Worm (Caenorhabditis elegans): ENCODE measurements around the gene ssq-2.

The ssq-2 gene

ce11 chrIV:5038744-5039143, 42.8 kb downstream of the ssq-2 start:
- TF ChIP-seq nhr-23 (tag; optimal IDR thresholded peaks at IDR 0.05) (no peak), crh-2 (tag; optimal IDR thresholded peaks at IDR 0.05) (no peak), sma-3 (GFP tag; optimal IDR thresholded peaks at IDR 0.05) (no peak), nhr-21 (tag; optimal IDR thresholded peaks at IDR 0.05) (no peak), egl-27 (tag; optimal IDR thresholded peaks at IDR 0.05) (peak; percentile 17), fos-1 (tag; optimal IDR thresholded peaks at IDR 0.05) (no peak), blmp-1 (tag; optimal IDR thresholded peaks at IDR 0.05; ENCODE audit: insufficient read depth) (no peak), lin-39 (tag; optimal IDR thresholded peaks at IDR 0.05) (no peak), ceh-16 (tag; optimal IDR thresholded peaks at IDR 0.05) (no peak), alr-1 (tag; optimal IDR thresholded peaks at IDR 0.05) (no peak), lin-13 (GFP tag; optimal IDR thresholded peaks at IDR 0.05) (no peak), R02D3.7 (tag; optimal IDR thresholded peaks at IDR 0.05) (no peak), unc-55 (GFP tag; optimal IDR thresholded peaks at IDR 0.05) (peak; percentile 36), gmeb-1 (tag; optimal IDR thresholded peaks at IDR 0.05) (peak; percentile 2), elt-3 (tag; optimal IDR thresholded peaks at IDR 0.05) (no peak), aly-2 (tag; optimal IDR thresholded peaks at IDR 0.05) (no peak), zag-1 (tag; optimal IDR thresholded peaks at IDR 0.05) (no peak), mdl-1 (tag; optimal IDR thresholded peaks at IDR 0.05) (no peak), dmd-4 (tag; optimal IDR thresholded peaks at IDR 0.05) (no peak), nhr-6 (tag; optimal IDR thresholded peaks at IDR 0.05) (no peak), mbf-1 (tag; optimal IDR thresholded peaks at IDR 0.05) (no peak)

- TF ChIP-seq lin-11 (tag; optimal IDR thresholded peaks at IDR 0.05) (no peak), nhr-25 (tag; optimal IDR thresholded peaks at IDR 0.05) (no peak), ama-1 (optimal IDR thresholded peaks at IDR 0.05) (no peak), nhr-237 (tag; optimal IDR thresholded peaks at IDR 0.05) (no peak), unc-62 (GFP tag; optimal IDR thresholded peaks at IDR 0.05) (no peak), skn-1 (tag; optimal IDR thresholded peaks at IDR 0.05) (no peak), ztf-1 (GFP tag; conservative IDR thresholded peaks at IDR 0.05) (no peak), alr-1 (tag; optimal IDR thresholded peaks at IDR 0.05) (no peak), nhr-10 (tag; optimal IDR thresholded peaks at IDR 0.05) (no peak), sma-9 (GFP tag; optimal IDR thresholded peaks at IDR 0.05) (no peak), sma-9 (tag; optimal IDR thresholded peaks at IDR 0.05) (no peak), ZK546.5 (tag; optimal IDR thresholded peaks at IDR 0.05) (no peak), peb-1 (tag; optimal IDR thresholded peaks at IDR 0.05) (no peak)
Observed at ce11 chrIV:5045389-5045788, 49.4 kb downstream of the ssq-2 start, which contains the start of gene hot-9. Gene hot-9, minus strand, starts transcription at chrIV:5045489.

Data from whole organism, L2 larva.